Worm (Caenorhabditis elegans): Measurements from ENCODE around the gene col-115.
A peak's percentile ranks its signal among the peaks of the same experiment; 100 is the strongest.

col-115 gene

DNA sequence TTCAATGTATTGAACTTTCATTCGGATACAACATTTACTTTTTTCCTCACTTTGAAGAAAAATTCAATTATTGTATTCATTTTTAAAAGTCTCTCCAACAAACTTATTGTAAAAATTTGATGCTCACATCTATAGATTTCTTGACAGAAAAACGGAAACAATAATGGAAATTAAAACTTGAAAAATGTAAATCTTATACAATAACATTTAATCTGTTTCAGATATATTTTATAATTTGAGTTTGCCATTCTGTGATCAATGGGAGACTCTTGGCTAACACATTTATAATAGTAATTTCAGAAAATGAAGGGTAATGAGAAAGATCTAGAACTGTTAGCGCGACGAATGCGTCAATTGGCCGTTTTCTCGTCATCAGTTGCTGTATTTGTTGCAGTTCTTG lies at the start of gene col-115:
Gene col-115 (plus strand): TSS at position 301 of the 400 bp plus-strand sequence.
- TF ChIP-seq ceh-82 (tag; optimal IDR thresholded peaks at IDR 0.05) (no peak), xbp-1 (tag; optimal IDR thresholded peaks at IDR 0.05) (no peak), egl-27 (tag; optimal IDR thresholded peaks at IDR 0.05) (no peak), rnt-1 (tag; optimal IDR thresholded peaks at IDR 0.05) (no peak), lin-13 (GFP tag; optimal IDR thresholded peaks at IDR 0.05) (no peak), zag-1 (tag; optimal IDR thresholded peaks at IDR 0.05) (no peak), vab-15 (tag; optimal IDR thresholded peaks at IDR 0.05) (no peak), nhr-85 (tag) (no peak), blmp-1 (tag; optimal IDR thresholded peaks at IDR 0.05) (no peak), ceh-63 (GFP tag; optimal IDR thresholded peaks at IDR 0.05) (no peak), pag-3 (tag; optimal IDR thresholded peaks at IDR 0.05; ENCODE audit: borderline replicate concordance, insufficient read depth) (no peak), fkh-10 (GFP tag; optimal IDR thresholded peaks at IDR 0.05) (no peak), pax-3 (tag; optimal IDR thresholded peaks at IDR 0.05) (no peak), dsc-1 (tag; optimal IDR thresholded peaks at IDR 0.05) (no peak)

DNA sequence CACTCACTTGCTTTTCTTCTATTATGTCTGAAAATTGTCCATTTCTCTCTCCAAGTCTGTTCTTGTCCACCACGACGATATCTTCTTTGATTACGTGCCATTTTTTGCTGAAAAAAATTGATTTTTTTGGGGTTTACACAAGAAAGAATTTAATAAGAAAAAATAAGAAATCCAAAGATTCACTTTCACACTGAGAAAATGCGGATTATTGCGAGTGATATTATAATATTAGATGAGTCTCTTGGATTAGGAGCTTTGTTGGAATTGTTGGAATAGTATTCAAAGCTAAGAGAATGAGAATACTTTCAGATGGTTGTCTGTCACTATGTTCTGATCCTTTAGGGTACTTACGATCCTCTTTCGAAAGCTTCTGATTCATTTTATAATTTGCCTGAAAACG lies 49.7 kb upstream of the col-115 start, which contains the start of gene F20D12.7:
Gene F20D12.7 (minus strand): TSS at position 101 of the 400 bp plus-strand sequence.
- no peak for TF ChIP-seq hlh-17 (GFP tag; optimal IDR thresholded peaks at IDR 0.05; ENCODE audit: borderline replicate concordance)
- TF ChIP-seq dsc-1 (tag; optimal IDR thresholded peaks at IDR 0.05), result peak; percentile 67

DNA sequence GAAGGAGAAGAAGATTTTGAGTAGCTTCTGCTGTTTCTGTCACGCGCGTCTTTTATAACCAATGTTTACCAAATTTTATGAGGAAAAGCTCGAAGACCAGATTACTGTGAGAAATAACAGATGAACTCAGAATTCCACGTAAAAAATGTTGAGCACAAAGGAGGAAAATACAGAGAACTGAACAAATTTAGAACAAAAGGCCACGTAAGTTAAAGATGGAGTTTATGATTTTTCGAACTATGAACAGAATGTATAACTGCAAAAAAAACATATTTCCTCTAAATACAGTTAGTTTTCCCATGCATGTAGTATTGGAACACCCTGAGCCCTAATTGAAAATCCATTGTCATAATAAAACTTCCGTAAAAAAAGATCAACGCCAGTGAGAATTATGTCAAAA lies 47.6 kb upstream of the col-115 start, which contains the start of gene exc-9:
Gene exc-9 (minus strand): TSS at position 101 of the 400 bp plus-strand sequence.
- no peak for TF ChIP-seq isw-1 (GFP tag; IDR thresholded peaks at IDR 0.05)
- TF ChIP-seq efl-1 (optimal IDR thresholded peaks at IDR 0.05), result no peak
- peak in 1 of 2 experiments; percentile 61 for TF ChIP-seq efl-1 (GFP tag; optimal IDR thresholded peaks at IDR 0.05 in 1 of 2)

- TF ChIP-seq dpl-1 (GFP tag; optimal IDR thresholded peaks at IDR 0.05), result peak; percentile 10 to 51 (median 23)
- peak; percentile 9 for TF ChIP-seq nhr-85 (tag)
- TF ChIP-seq nhr-71 (tag; optimal IDR thresholded peaks at IDR 0.05), result peak; percentile 13
- TF ChIP-seq unc-86 (tag; optimal IDR thresholded peaks at IDR 0.05), result no peak
- TF ChIP-seq lin-14 (GFP tag; optimal IDR thresholded peaks at IDR 0.05), result peak; percentile 66
- TF ChIP-seq lsy-2 (tag; optimal IDR thresholded peaks at IDR 0.05), result peak in 1 of 2 experiments; percentile 27
- TF ChIP-seq isw-1 (GFP tag; IDR thresholded peaks at IDR 0.05), result no peak; the same call in 1 of the 2 replicates
- TF ChIP-seq mab-9 (GFP tag; IDR thresholded peaks at IDR 0.05), result no peak
- peak; percentile 16 for TF ChIP-seq nhr-20 (tag; optimal IDR thresholded peaks at IDR 0.05)
- no peak for TF ChIP-seq tbx-2 (tag; optimal IDR thresholded peaks at IDR 0.05)
- TF ChIP-seq lin-35 (GFP tag; optimal IDR thresholded peaks at IDR 0.05), result peak in 1 of 2 experiments; percentile 40
- no peak for TF ChIP-seq ztf-4 (tag; optimal IDR thresholded peaks at IDR 0.05)
- TF ChIP-seq blmp-1 (tag; optimal IDR thresholded peaks at IDR 0.05), result peak; percentile 75
- TF ChIP-seq efl-1 (optimal IDR thresholded peaks at IDR 0.05), result peak in 1 of 2 experiments; percentile 22
- TF ChIP-seq efl-1 (GFP tag; optimal IDR thresholded peaks at IDR 0.05 in 1 of 2), result peak; percentile 33 to 39
- TF ChIP-seq pqm-1 (tag; optimal IDR thresholded peaks at IDR 0.05), result no peak
- peak; percentile 29 for TF ChIP-seq snu-23 (GFP tag; optimal IDR thresholded peaks at IDR 0.05)
These were observed 45.2 kb upstream of the col-115 start for ce11 chrIV:7943272-7943671.

DNA sequence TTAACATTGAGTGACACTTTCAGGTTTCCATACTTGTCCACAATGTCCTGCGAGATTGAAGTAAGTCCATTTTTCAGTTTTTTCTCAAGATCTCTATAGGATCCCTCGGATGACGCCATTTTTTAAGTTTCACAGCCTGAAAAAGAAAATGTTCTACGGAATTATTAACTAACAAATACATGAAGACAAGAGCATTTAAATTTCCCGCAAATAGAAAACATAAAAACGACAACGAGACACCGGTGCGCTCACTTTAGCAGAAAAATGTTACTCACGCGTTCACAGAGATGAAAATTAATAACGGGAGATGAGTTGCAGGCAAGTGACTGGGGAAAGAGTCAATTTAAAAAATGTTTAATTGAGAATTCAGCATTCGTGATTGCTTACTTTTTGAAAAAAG lies 42.0 kb upstream of the col-115 start, which contains the start of gene czw-1:
Gene czw-1 (minus strand): TSS at position 369 of the 400 bp plus-strand sequence.
- no peak for TF ChIP-seq efl-1 (optimal IDR thresholded peaks at IDR 0.05)
- peak; percentile 52 to 97 for TF ChIP-seq efl-1 (GFP tag; optimal IDR thresholded peaks at IDR 0.05 in 1 of 2)
- no peak for TF ChIP-seq unc-98 (GFP tag; IDR thresholded peaks at IDR 0.05)
- TF ChIP-seq dpl-1 (GFP tag; optimal IDR thresholded peaks at IDR 0.05), result peak in 2 of 3 experiments; percentile 36 to 49
- TF ChIP-seq ztf-11 (tag; optimal IDR thresholded peaks at IDR 0.05), result no peak
- TF ChIP-seq ztf-4 (tag; optimal IDR thresholded peaks at IDR 0.05), result no peak
- TF ChIP-seq lin-35 (GFP tag; optimal IDR thresholded peaks at IDR 0.05), result peak in 1 of 2 experiments; percentile 61
